Fruit fly (Drosophila melanogaster) whole organism: ENCODE measurements around the gene VhaAC39-2.

ENCODE experiments used
- CG8478 ChIP-seq: fragments of >200 bp; optimal IDR thresholded peaks from 2 replicates; lab custom pipeline; 2018; ENCODE audit warnings: inconsistent platforms
- EcR ChIP-seq, 2 experiments: fragments of >200 bp; optimal IDR thresholded peaks; 2 replicates each; lab custom pipeline; 2017; ENCODE audit warnings: missing biosample characterization in 2 of 2, missing genetic modification characterization in 2 of 2, missing genetic modification reagents in 2 of 2
- pan ChIP-seq: fragments of >200 bp; optimal IDR thresholded peaks from 2 replicates; lab custom pipeline; 2017

dm6 chr3R:23149021-23149571 is 10.0 kb downstream of the VhaAC39-2 start:
- TF ChIP-seq CG8478 (lab: Kevin White, UChicago) (no peak), EcR (GFP tag; optimal IDR thresholded peaks at IDR 0.05; lab: Kevin White, UChicago) (no peak), pan (lab: Kevin White, UChicago) (no peak)
